Worm (Caenorhabditis elegans): Measurements from ENCODE around the gene vmo-1.
"Not testable (repeated sequence)": the region's sequence is repeated elsewhere in the genome, so short reads cannot be mapped to it uniquely, and the experiment has no call there.

vmo-1 gene

DNA sequence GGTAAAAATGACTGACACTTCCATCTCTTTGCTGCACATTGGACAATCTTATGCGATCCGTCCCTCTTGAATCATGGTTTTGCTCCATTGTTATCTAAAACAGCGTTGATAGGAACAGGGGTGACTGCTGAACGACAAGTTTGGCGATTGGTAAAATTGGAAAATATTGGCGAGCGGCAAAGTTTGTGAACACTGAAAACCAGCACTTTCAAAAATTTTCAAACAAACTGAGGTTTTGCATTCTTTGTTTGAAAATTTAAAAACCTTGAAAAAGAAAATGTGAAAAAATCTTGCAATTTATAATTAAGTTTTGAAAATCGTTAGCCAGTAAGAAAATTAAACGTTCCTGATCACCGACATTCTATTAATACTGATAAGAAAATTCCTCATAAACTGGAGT lies 13.6 kb upstream of the vmo-1 start, which contains the start of gene F26F2.3:
Gene F26F2.3, minus strand, starts transcription at position 101 of the 400 bp plus-strand sequence.
- TF ChIP-seq elt-3 (tag; optimal IDR thresholded peaks at IDR 0.05) (no peak), C34F6.9 (tag; optimal IDR thresholded peaks at IDR 0.05) (no peak)

DNA sequence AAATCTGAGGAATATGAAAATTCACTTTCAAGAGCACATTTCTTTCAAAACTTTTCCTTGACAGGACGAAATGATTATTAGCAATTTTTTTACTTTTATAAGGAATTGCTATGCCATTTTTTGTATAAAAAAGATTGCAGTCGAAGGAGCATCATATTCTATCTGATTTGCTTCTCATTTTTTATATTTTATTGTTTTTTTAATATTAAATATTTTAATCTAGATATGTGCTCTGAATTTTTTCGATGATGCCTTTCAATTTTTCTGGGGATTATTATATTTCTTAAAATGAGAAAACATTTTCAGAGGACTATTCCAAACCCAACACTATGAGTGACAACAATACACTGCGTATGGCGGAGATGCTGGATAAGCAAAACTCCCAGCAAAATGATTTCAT lies 11.2 kb upstream of the vmo-1 start, which contains the start of gene F26F2.13:
Gene F26F2.13, plus strand, starts transcription at position 301 of the 400 bp plus-strand sequence.
- TF ChIP-seq gmeb-1, ZK546.5, nhr-12 (tag; optimal IDR thresholded peaks at IDR 0.05): not testable (repeated sequence)

DNA sequence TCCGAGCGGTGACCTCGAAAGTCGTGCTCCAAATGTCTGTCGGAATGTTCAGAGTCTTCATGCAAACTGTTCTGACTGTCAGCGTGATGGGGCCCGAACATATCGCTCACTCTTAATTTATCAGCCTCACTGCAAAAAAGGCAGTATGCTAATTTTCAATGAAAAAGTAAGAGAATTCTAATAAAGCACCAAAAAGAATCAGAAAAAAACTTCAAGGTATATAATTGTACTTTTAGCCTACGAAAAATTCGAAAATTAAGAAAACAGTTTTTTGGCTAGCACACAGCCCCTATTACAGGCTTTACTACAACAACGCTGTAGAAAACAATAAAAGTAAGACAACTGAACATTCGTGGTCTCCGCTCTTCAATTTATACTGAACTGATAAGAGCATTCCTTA lies 8.9 kb upstream of the vmo-1 start, which contains the start of gene F26F2.1:
Gene F26F2.1, minus strand, starts transcription at position 101 of the 400 bp plus-strand sequence.
- TF ChIP-seq gmeb-1 (tag; optimal IDR thresholded peaks at IDR 0.05) (no peak), ZK546.5 (tag; optimal IDR thresholded peaks at IDR 0.05) (no peak), lin-11 (tag; optimal IDR thresholded peaks at IDR 0.05) (no peak), peb-1 (tag; optimal IDR thresholded peaks at IDR 0.05) (no peak), blmp-1 (tag; optimal IDR thresholded peaks at IDR 0.05; ENCODE audit: insufficient read depth) (no peak), nhr-77 (tag; optimal IDR thresholded peaks at IDR 0.05) (no peak), sem-4 (tag; optimal IDR thresholded peaks at IDR 0.05) (no peak), Y55F3AM.14 (GFP tag; optimal IDR thresholded peaks at IDR 0.05) (no peak), R02D3.7 (tag; optimal IDR thresholded peaks at IDR 0.05) (no peak), lsy-2 (tag; optimal IDR thresholded peaks at IDR 0.05) (no peak), sma-9 (GFP tag; optimal IDR thresholded peaks at IDR 0.05) (no peak), sma-9 (tag; optimal IDR thresholded peaks at IDR 0.05) (no peak), nhr-6 (tag; optimal IDR thresholded peaks at IDR 0.05) (no peak), zag-1 (tag; optimal IDR thresholded peaks at IDR 0.05) (no peak), ztf-4 (tag; optimal IDR thresholded peaks at IDR 0.05) (no peak), F13H6.1 (tag; optimal IDR thresholded peaks at IDR 0.05) (no peak), nhr-11 (tag; optimal IDR thresholded peaks at IDR 0.05) (no peak), lin-13 (GFP tag; optimal IDR thresholded peaks at IDR 0.05) (no peak), ceh-82 (tag; optimal IDR thresholded peaks at IDR 0.05) (no peak), crh-2 (tag; optimal IDR thresholded peaks at IDR 0.05) (no peak)

DNA sequence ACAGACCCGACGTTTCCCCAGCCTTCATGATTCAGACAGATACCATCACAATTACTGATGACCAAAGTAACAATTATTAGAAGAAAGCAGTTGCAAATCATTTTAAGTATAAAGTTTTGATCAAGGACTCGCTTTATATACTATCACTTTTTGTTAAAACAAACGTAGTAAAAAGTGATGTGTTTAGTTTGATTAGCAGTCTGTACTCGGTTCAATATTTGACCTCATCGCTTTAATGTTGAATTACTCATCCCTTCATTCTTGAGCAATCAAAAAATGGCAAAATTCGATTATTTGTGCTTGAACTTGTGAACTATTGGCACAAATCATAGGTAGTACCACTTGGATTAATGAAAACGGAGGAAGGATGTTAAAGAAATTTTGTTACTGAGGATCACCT lies 5.4 kb upstream of the vmo-1 start, which contains the start of gene abf-4:
Gene abf-4, minus strand, starts transcription at position 101 of the 400 bp plus-strand sequence.
- TF ChIP-seq F13H6.1 (tag; optimal IDR thresholded peaks at IDR 0.05) (no peak), skn-1 (tag; optimal IDR thresholded peaks at IDR 0.05) (no peak), nhr-25 (tag; optimal IDR thresholded peaks at IDR 0.05) (no peak), gmeb-1 (tag; optimal IDR thresholded peaks at IDR 0.05) (no peak), peb-1 (tag; optimal IDR thresholded peaks at IDR 0.05) (no peak), mab-5 (tag; optimal IDR thresholded peaks at IDR 0.05) (no peak), ZK546.5 (tag; optimal IDR thresholded peaks at IDR 0.05) (no peak), lsy-2 (tag; optimal IDR thresholded peaks at IDR 0.05) (no peak), sem-4 (tag; optimal IDR thresholded peaks at IDR 0.05) (no peak), nhr-6 (tag; optimal IDR thresholded peaks at IDR 0.05) (no peak), fos-1 (tag; optimal IDR thresholded peaks at IDR 0.05) (no peak), ztf-1 (GFP tag; conservative IDR thresholded peaks at IDR 0.05) (no peak), lin-13 (GFP tag; optimal IDR thresholded peaks at IDR 0.05) (no peak), aly-2 (tag; optimal IDR thresholded peaks at IDR 0.05) (no peak), C34F6.9 (tag; optimal IDR thresholded peaks at IDR 0.05) (no peak)

DNA sequence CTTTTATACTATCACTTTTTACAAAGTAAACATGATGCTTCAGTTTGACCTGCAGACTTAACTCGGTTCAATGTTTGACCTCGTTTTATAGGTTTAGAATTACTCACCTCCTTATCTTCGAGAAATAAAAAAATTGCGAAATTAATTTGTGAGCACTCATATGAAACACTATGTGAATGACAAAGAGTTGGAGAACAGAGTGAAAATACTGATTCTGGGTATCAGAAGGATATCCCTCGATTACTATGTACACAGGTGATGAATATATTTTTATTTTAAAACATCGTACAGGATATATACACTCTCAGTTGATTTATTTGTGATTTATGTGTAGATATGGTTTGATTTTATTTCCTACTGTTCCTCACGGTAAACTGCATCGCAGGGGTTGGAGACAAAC lies 3.4 kb upstream of the vmo-1 start, which contains the start of gene Y38H6C.23:
Gene Y38H6C.23, minus strand, starts transcription at position 101 of the 400 bp plus-strand sequence.
- TF ChIP-seq F13H6.1 (tag; optimal IDR thresholded peaks at IDR 0.05) (no peak), sma-3 (GFP tag; optimal IDR thresholded peaks at IDR 0.05) (no peak), sem-4 (tag; optimal IDR thresholded peaks at IDR 0.05) (no peak), blmp-1 (tag; optimal IDR thresholded peaks at IDR 0.05; ENCODE audit: insufficient read depth) (no peak), skn-1 (tag; optimal IDR thresholded peaks at IDR 0.05) (no peak), lsy-2 (tag; optimal IDR thresholded peaks at IDR 0.05) (no peak), nhr-12 (tag; optimal IDR thresholded peaks at IDR 0.05) (no peak), nhr-237 (tag; optimal IDR thresholded peaks at IDR 0.05) (no peak), mab-5 (tag; optimal IDR thresholded peaks at IDR 0.05) (no peak), ztf-4 (tag; optimal IDR thresholded peaks at IDR 0.05) (no peak), zag-1 (tag; optimal IDR thresholded peaks at IDR 0.05) (no peak), nhr-23 (tag; optimal IDR thresholded peaks at IDR 0.05) (no peak)

DNA sequence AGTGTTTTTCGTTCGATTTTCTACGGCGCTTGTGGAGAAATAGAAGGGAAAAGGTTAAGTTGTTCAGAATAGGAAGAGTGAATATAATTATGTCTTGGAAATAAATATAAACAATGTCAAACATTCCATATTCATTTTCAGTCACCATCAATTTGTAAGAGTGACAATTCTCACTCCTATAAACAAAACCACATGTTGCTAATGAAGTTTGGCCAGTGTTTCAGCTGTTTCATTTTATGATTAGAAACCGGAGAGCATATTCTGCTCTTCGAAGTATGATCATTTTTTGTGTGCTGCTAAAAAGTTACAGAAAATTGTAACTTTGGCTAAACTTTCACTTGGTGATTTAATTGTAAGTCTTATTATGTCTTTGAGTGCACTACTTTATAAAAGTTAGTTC lies 2.2 kb upstream of the vmo-1 start, which contains the start of gene Y38H6C.21:
Gene Y38H6C.21, minus strand, starts transcription at position 148 of the 400 bp plus-strand sequence.
- TF ChIP-seq nhr-6 (tag; optimal IDR thresholded peaks at IDR 0.05) (no peak), blmp-1 (tag; optimal IDR thresholded peaks at IDR 0.05; ENCODE audit: insufficient read depth) (no peak), skn-1 (tag; optimal IDR thresholded peaks at IDR 0.05) (no peak), dmd-4 (tag; optimal IDR thresholded peaks at IDR 0.05) (no peak), ZK546.5 (tag; optimal IDR thresholded peaks at IDR 0.05) (no peak), lin-11 (tag; optimal IDR thresholded peaks at IDR 0.05) (no peak)

All from whole organism, L2 larva.